Worm (Caenorhabditis elegans) whole organism, midembryonic: Measurements from ENCODE around the gene mpst-4.

Experiments
- T22C8.4 ChIP-seq: fragments of 200-800 bp; sonication (Bioruptor generic); IDR thresholded peaks from 2 replicates; pipeline ENCODE4 v1.3.6; 2022; ENCODE audit warnings: missing genetic modification characterization, missing compliant biosample characterization
- flt-1 ChIP-seq: fragments of 200-800 bp; sonication (Bioruptor generic); IDR thresholded peaks from 2 replicates; pipeline ENCODE4 v1.3.6; 2022; ENCODE audit warnings: missing genetic modification characterization, missing compliant biosample characterization
- klf-2 ChIP-seq: fragments of 200-800 bp; sonication (Bioruptor generic); conservative IDR thresholded peaks from 2 replicates; pipeline ENCODE4 v1.3.6; 2022; ENCODE audit warnings: missing genetic modification reagents, missing genetic modification characterization, missing compliant biosample characterization
- med-1 ChIP-seq: sonication (generic microtip); optimal IDR thresholded peaks from 2 replicates; lab custom pipeline; 2017; ENCODE audit warnings: missing genetic modification characterization, mild to moderate bottlenecking, missing compliant biosample characterization, antibody characterized with exemption, missing genetic modification reagents; ENCODE audit not compliant: insufficient read depth
- ref-1 ChIP-seq: fragments of 200-800 bp; sonication (Bioruptor generic); conservative IDR thresholded peaks from 2 replicates; pipeline ENCODE4 v1.3.6; 2022; ENCODE audit warnings: missing genetic modification reagents, missing genetic modification characterization, missing compliant biosample characterization
- ztf-29 ChIP-seq: fragments of 200-800 bp; sonication (Bioruptor generic); IDR thresholded peaks from 2 replicates; pipeline ENCODE4 v1.3.6; 2022; ENCODE audit warnings: missing genetic modification reagents, missing genetic modification characterization, missing compliant biosample characterization

DNA sequence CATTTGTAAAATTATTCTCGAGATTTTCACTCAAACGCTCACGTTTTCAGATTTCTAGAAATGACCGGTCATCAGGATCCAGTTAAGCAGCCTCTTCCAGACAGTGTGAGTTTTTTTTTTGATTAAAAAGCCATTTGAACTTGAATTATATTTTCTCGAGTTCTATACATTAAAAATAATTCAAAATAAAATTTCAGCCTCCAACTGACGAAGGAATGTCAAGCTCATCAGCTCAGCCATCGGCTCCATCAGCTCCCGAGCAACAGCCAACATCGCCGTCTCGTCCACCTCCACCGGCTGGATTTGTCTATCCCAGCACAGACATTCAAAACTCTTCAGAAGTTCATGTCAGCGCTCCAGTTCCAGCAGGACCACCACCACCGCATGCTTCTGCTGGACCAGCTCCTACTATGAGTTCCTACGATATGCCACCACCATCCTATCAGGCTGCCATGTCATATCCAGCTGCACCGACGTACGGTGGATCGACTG, 5.3 kb downstream of the mpst-4 start, which contains the start of gene F11G11.5:
- no peak for TF ChIP-seq ztf-29 (GFP tag; lab: Robert Waterston, UW)
- TF ChIP-seq T22C8.4 = no peak
- TF ChIP-seq ref-1 = no peak
- TF ChIP-seq flt-1 (GFP tag; lab: Robert Waterston, UW) = no peak
- no peak for TF ChIP-seq klf-2 (GFP tag; lab: Robert Waterston, UW)
- TF ChIP-seq med-1 (GFP tag; lab: Kevin White, UChicago) = no peak
